Worm (Caenorhabditis elegans) whole organism, young adult: ENCODE data around the gene K08H10.10.

ENCODE experiments used
- B0019.2 ChIP-seq: fragments of 200-800 bp; sonication (Bioruptor generic); conservative IDR thresholded peaks from 2 replicates; pipeline ENCODE4 v1.3.6; 2022; ENCODE audit warnings: missing genetic modification reagents, missing genetic modification characterization, missing compliant biosample characterization
- D2030.7 ChIP-seq: fragments of 200-800 bp; sonication (Bioruptor generic); IDR thresholded peaks from 2 replicates; pipeline ENCODE4 v1.3.6; 2022; ENCODE audit warnings: missing genetic modification reagents, missing genetic modification characterization, missing compliant biosample characterization
- F23B12.7 ChIP-seq: sonication (generic microtip); optimal IDR thresholded peaks from 2 replicates; lab custom pipeline; 2017; ENCODE audit warnings: missing genetic modification characterization, mild to moderate bottlenecking, missing compliant biosample characterization, antibody characterized with exemption, moderate library complexity; ENCODE audit not compliant: insufficient read depth
- F33H1.4 ChIP-seq: fragments of 200-800 bp; sonication (Bioruptor generic); IDR thresholded peaks from 2 replicates; pipeline ENCODE4 v1.3.6; 2022; ENCODE audit warnings: missing genetic modification reagents, missing genetic modification characterization, missing compliant biosample characterization
- F49E8.2 ChIP-seq: sonication (generic microtip); optimal IDR thresholded peaks from 3 replicates; lab custom pipeline; 2017; ENCODE audit warnings: missing genetic modification characterization, mild to moderate bottlenecking, missing compliant biosample characterization, antibody characterized with exemption, moderate library complexity; ENCODE audit not compliant: insufficient read depth
- Y53G8AR.9 ChIP-seq: fragments of 200-800 bp; sonication (Bioruptor generic); conservative IDR thresholded peaks from 2 replicates; pipeline ENCODE4 v1.3.6; 2022; ENCODE audit warnings: missing genetic modification reagents, missing genetic modification characterization, missing compliant biosample characterization
- Y67H2A.10 ChIP-seq: fragments of 200-800 bp; sonication (Bioruptor generic); conservative IDR thresholded peaks from 2 replicates; pipeline ENCODE4 v1.3.6; 2022; ENCODE audit warnings: missing genetic modification reagents, missing genetic modification characterization, missing compliant biosample characterization
- Y95B8A.8 ChIP-seq: fragments of 200-800 bp; sonication (Bioruptor generic); IDR thresholded peaks from 2 replicates; pipeline ENCODE4 v1.3.6; 2022; ENCODE audit warnings: missing genetic modification reagents, missing genetic modification characterization, missing compliant biosample characterization
- ZK185.1 ChIP-seq: sonication (generic microtip); optimal IDR thresholded peaks from 2 replicates; lab custom pipeline; 2016; ENCODE audit warnings: mild to moderate bottlenecking, missing genetic modification characterization, missing compliant biosample characterization; ENCODE audit not compliant: poor library complexity, severe bottlenecking
- aptf-3 ChIP-seq: fragments of 200-800 bp; sonication (Bioruptor generic); IDR thresholded peaks from 2 replicates; pipeline ENCODE4 v1.3.6; 2022; ENCODE audit warnings: missing genetic modification characterization, missing compliant biosample characterization
- atf-7 ChIP-seq: sonication (generic microtip); optimal IDR thresholded peaks from 2 replicates; lab custom pipeline; 2017; ENCODE audit warnings: mild to moderate bottlenecking, missing genetic modification characterization, missing compliant biosample characterization
- athp-1 ChIP-seq: sonication (generic microtip); optimal IDR thresholded peaks from 2 replicates; lab custom pipeline; 2017; ENCODE audit warnings: mild to moderate bottlenecking, missing genetic modification characterization, missing compliant biosample characterization
- attf-6 ChIP-seq: fragments of 200-800 bp; sonication (Bioruptor generic); IDR thresholded peaks from 2 replicates; pipeline ENCODE4 v1.3.6; 2022; ENCODE audit warnings: missing genetic modification reagents, missing genetic modification characterization, missing compliant biosample characterization
- bed-1 ChIP-seq: fragments of 200-800 bp; sonication (Bioruptor generic); IDR thresholded peaks from 2 replicates; pipeline ENCODE4 v1.3.6; 2022; ENCODE audit warnings: missing genetic modification reagents, missing genetic modification characterization, missing compliant biosample characterization
- ceh-91 ChIP-seq: fragments of 200-800 bp; sonication (Bioruptor generic); IDR thresholded peaks from 2 replicates; pipeline ENCODE4 v1.3.6; 2022; ENCODE audit warnings: missing genetic modification reagents, missing genetic modification characterization, missing compliant biosample characterization
- dox-1 ChIP-seq: fragments of 200-800 bp; sonication (Bioruptor generic); IDR thresholded peaks from 2 replicates; pipeline ENCODE4 v1.3.6; 2022; ENCODE audit warnings: missing genetic modification reagents, missing genetic modification characterization, missing compliant biosample characterization
- dpl-1 ChIP-seq: fragments of 150-350 bp; optimal IDR thresholded peaks from 2 replicates; lab custom pipeline; 2014; ENCODE audit warnings: missing biosample characterization, missing genetic modification reagents, missing genetic modification characterization
- efl-1 ChIP-seq: fragments of 150-350 bp; optimal IDR thresholded peaks from 2 replicates; lab custom pipeline; 2014; ENCODE audit warnings: missing biosample characterization, missing genetic modification reagents, missing genetic modification characterization
- ekl-4 ChIP-seq: fragments of 200-800 bp; sonication (Bioruptor generic); IDR thresholded peaks from 2 replicates; pipeline ENCODE4 v1.3.6; 2022; ENCODE audit warnings: missing genetic modification reagents, missing genetic modification characterization, missing compliant biosample characterization
- ets-4 ChIP-seq: fragments of 200-800 bp; sonication (Bioruptor generic); optimal IDR thresholded peaks from 2 replicates; lab custom pipeline; 2018; ENCODE audit warnings: mild to moderate bottlenecking, missing genetic modification characterization, missing compliant biosample characterization
- him-1 ChIP-seq: sonication (generic microtip); optimal IDR thresholded peaks from 2 replicates; lab custom pipeline; 2016; ENCODE audit warnings: missing genotype, missing genetic modification reagents, missing genetic modification characterization, missing compliant biosample characterization
- hrde-1 ChIP-seq: sonication (generic microtip); optimal IDR thresholded peaks from 2 replicates; lab custom pipeline; 2016; ENCODE audit warnings: missing genetic modification characterization, mild to moderate bottlenecking, missing compliant biosample characterization, moderate library complexity, missing genotype, missing genetic modification reagents, borderline replicate concordance
- hsf-1 ChIP-seq: fragments of 200-800 bp; sonication (Bioruptor generic); IDR thresholded peaks from 2 replicates; pipeline ENCODE4 v1.3.6; 2022; ENCODE audit warnings: missing genetic modification reagents, missing genetic modification characterization, missing compliant biosample characterization
- let-526 ChIP-seq: fragments of 200-800 bp; sonication (Bioruptor generic); IDR thresholded peaks from 2 replicates; pipeline ENCODE4 v1.3.6; 2022; ENCODE audit warnings: missing genetic modification reagents, missing genetic modification characterization, missing compliant biosample characterization
- lin-26 ChIP-seq: fragments of 200-800 bp; sonication (Bioruptor generic); IDR thresholded peaks from 2 replicates; pipeline ENCODE4 v1.3.6; 2022; ENCODE audit warnings: missing genetic modification reagents, missing genetic modification characterization, missing compliant biosample characterization
- lin-54 ChIP-seq: fragments of 200-800 bp; sonication (Bioruptor generic); optimal IDR thresholded peaks from 2 replicates; lab custom pipeline; 2018; ENCODE audit warnings: mild to moderate bottlenecking, missing genetic modification characterization, missing compliant biosample characterization
- lir-1 ChIP-seq: fragments of 200-800 bp; sonication (Bioruptor generic); conservative IDR thresholded peaks from 2 replicates; pipeline ENCODE4 v1.3.6; 2022; ENCODE audit warnings: missing genetic modification reagents, missing genetic modification characterization, missing compliant biosample characterization
- lsl-1 ChIP-seq: fragments of 200-800 bp; sonication (Bioruptor generic); optimal IDR thresholded peaks from 2 replicates; lab custom pipeline; 2018; ENCODE audit warnings: mild to moderate bottlenecking, missing genetic modification characterization, moderate library complexity, missing compliant biosample characterization
- madf-3 ChIP-seq: fragments of 200-800 bp; sonication (Bioruptor generic); IDR thresholded peaks from 2 replicates; pipeline ENCODE4 v1.3.6; 2022; ENCODE audit warnings: missing genetic modification reagents, missing genetic modification characterization, missing compliant biosample characterization
- madf-6 ChIP-seq: fragments of 200-800 bp; sonication (Bioruptor generic); IDR thresholded peaks from 2 replicates; pipeline ENCODE4 v1.3.6; 2022; ENCODE audit warnings: missing genetic modification reagents, missing genetic modification characterization, missing compliant biosample characterization
- madf-8 ChIP-seq: fragments of 200-800 bp; sonication (Bioruptor generic); conservative IDR thresholded peaks from 2 replicates; pipeline ENCODE4 v1.3.6; 2022; ENCODE audit warnings: missing genetic modification reagents, missing genetic modification characterization, missing compliant biosample characterization
- nfya-2 ChIP-seq: fragments of 200-800 bp; sonication (Bioruptor generic); IDR thresholded peaks from 2 replicates; pipeline ENCODE4 v1.3.6; 2022; ENCODE audit warnings: missing genetic modification reagents, missing genetic modification characterization, missing compliant biosample characterization
- repo-1 ChIP-seq: sonication (generic microtip); optimal IDR thresholded peaks from 2 replicates; lab custom pipeline; 2017; ENCODE audit warnings: mild to moderate bottlenecking, missing genetic modification characterization, missing compliant biosample characterization
- snpc-1.3 ChIP-seq: sonication (generic microtip); optimal IDR thresholded peaks from 2 replicates; lab custom pipeline; 2017; ENCODE audit warnings: missing genetic modification characterization, mild to moderate bottlenecking, missing compliant biosample characterization, antibody characterized with exemption, moderate library complexity, missing genotype, missing genetic modification reagents; ENCODE audit not compliant: insufficient read depth
- snpc-3.4 ChIP-seq: sonication (generic microtip); optimal IDR thresholded peaks from 2 replicates; lab custom pipeline; 2017; ENCODE audit warnings: missing genetic modification characterization, mild to moderate bottlenecking, missing compliant biosample characterization, antibody characterized with exemption, moderate library complexity, missing genotype, missing genetic modification reagents
- snpc-4 ChIP-seq, 5 experiments: fragments of 150-350 bp in 1 of 5; sonication (generic microtip) in 4 of 5; optimal IDR thresholded peaks; 2 replicates each; lab custom pipeline; 2014 to 2018; ENCODE audit warnings: missing genetic modification characterization in 5 of 5, missing biosample characterization in 3 of 5, antibody characterized with exemption in 2 of 5, mild to moderate bottlenecking in 2 of 5, missing compliant biosample characterization in 2 of 5, missing genotype in 2 of 5, moderate library complexity in 2 of 5, missing genetic modification reagents in 1 of 5
- somi-1 ChIP-seq: fragments of 200-800 bp; sonication (Bioruptor generic); optimal IDR thresholded peaks from 2 replicates; lab custom pipeline; 2018; ENCODE audit warnings: mild to moderate bottlenecking, missing genetic modification characterization, missing compliant biosample characterization
- unc-130 ChIP-seq: sonication (generic microtip); optimal IDR thresholded peaks from 2 replicates; lab custom pipeline; 2016; ENCODE audit warnings: missing genetic modification reagents, missing genetic modification characterization, missing compliant biosample characterization
- zim-3 ChIP-seq: sonication (generic microtip); optimal IDR thresholded peaks from 2 replicates; lab custom pipeline; 2017; ENCODE audit warnings: mild to moderate bottlenecking, missing genetic modification characterization, moderate library complexity, missing compliant biosample characterization
- ztf-18 ChIP-seq: sonication (generic microtip); optimal IDR thresholded peaks from 2 replicates; lab custom pipeline; 2016; ENCODE audit warnings: missing genotype, mild to moderate bottlenecking, missing genetic modification characterization, missing compliant biosample characterization
- ztf-22 ChIP-seq: fragments of 200-800 bp; sonication (Bioruptor generic); optimal IDR thresholded peaks from 2 replicates; lab custom pipeline; 2018; ENCODE audit warnings: mild to moderate bottlenecking, missing genetic modification characterization, moderate library complexity, missing compliant biosample characterization
- ztf-26 ChIP-seq: sonication (generic microtip); optimal IDR thresholded peaks from 2 replicates; lab custom pipeline; 2017; ENCODE audit warnings: missing genetic modification characterization, missing compliant biosample characterization
- ztf-3 ChIP-seq: fragments of 200-800 bp; sonication (Bioruptor generic); optimal IDR thresholded peaks from 2 replicates; lab custom pipeline; 2018; ENCODE audit warnings: mild to moderate bottlenecking, missing genetic modification characterization, missing compliant biosample characterization
- ztf-6 ChIP-seq: fragments of 200-800 bp; sonication (Bioruptor generic); IDR thresholded peaks from 2 replicates; pipeline ENCODE4 v1.3.6; 2022; ENCODE audit warnings: missing genetic modification reagents, missing genetic modification characterization, missing compliant biosample characterization

The K08H10.10 gene

ce11 chrV:10018291-10018690, 17.4 kb downstream of the K08H10.10 start:
- peak; percentile 50; the same call in 1 of the 2 replicates for TF ChIP-seq ceh-91 (GFP tag; lab: Robert Waterston, UW)
- no peak for TF ChIP-seq ztf-18 (tag; lab: Kevin White, UChicago)
- TF ChIP-seq D2030.7, result peak; percentile 80
- TF ChIP-seq dpl-1 (GFP tag; lab: Kevin White, UChicago), result peak; percentile 64
- peak; percentile 96 for TF ChIP-seq unc-130
- TF ChIP-seq B0019.2, result 0 out of 2 replicates have a peak, but pooled peaks have one; percentile 31
- TF ChIP-seq dox-1 (GFP tag; lab: Robert Waterston, UW), result peak; percentile 33; the same call in 1 of the 2 replicates
- peak; percentile 88 for TF ChIP-seq snpc-3.4 (tag; lab: Kevin White, UChicago)
- TF ChIP-seq him-1 (tag; lab: Kevin White, UChicago), result peak; percentile 18
- peak; percentile 75 for TF ChIP-seq madf-6
- no peak for TF ChIP-seq repo-1 (tag; lab: Kevin White, UChicago)
- peak; percentile 81 for TF ChIP-seq lin-54 (GFP tag; lab: Kevin White, UChicago)
- peak; percentile 37 for TF ChIP-seq snpc-1.3 (tag; lab: Kevin White, UChicago)
- TF ChIP-seq ZK185.1 (tag; lab: Kevin White, UChicago), result no peak
- TF ChIP-seq F33H1.4 (GFP tag; lab: Robert Waterston, UW), result peak; percentile 26; the same call in 1 of the 2 replicates
- TF ChIP-seq ekl-4 (GFP tag; lab: Robert Waterston, UW), result no peak
- TF ChIP-seq madf-8 (GFP tag; lab: Robert Waterston, UW), result peak; percentile 46; the same call in 1 of the 2 replicates
- no peak for TF ChIP-seq ztf-22 (GFP tag; lab: Kevin White, UChicago)
- no peak for TF ChIP-seq Y67H2A.10 (GFP tag; lab: Robert Waterston, UW)
- TF ChIP-seq F23B12.7, result peak; percentile 38
- no peak for TF ChIP-seq ztf-26 (tag; lab: Kevin White, UChicago)
- TF ChIP-seq efl-1, result peak; percentile 63
- peak; percentile 60 for TF ChIP-seq lsl-1 (GFP tag; lab: Kevin White, UChicago)
- TF ChIP-seq zim-3 (tag; lab: Kevin White, UChicago), result no peak
- TF ChIP-seq madf-3 (GFP tag; lab: Robert Waterston, UW), result 0 out of 2 replicates have a peak, but pooled peaks have one; percentile 59
- no peak for TF ChIP-seq snpc-4 (GFP tag; optimal IDR thresholded peaks at IDR 0.05; lab: Kevin White, UChicago)
- TF ChIP-seq snpc-4 (tag; optimal IDR thresholded peaks at IDR 0.05; lab: Kevin White, UChicago), result peak in 2 of 4 experiments; percentile 36 to 42
- peak; percentile 71 for TF ChIP-seq F49E8.2 (tag; lab: Kevin White, UChicago)
- TF ChIP-seq hrde-1 (tag; lab: Kevin White, UChicago), result no peak
- no peak for TF ChIP-seq nfya-2 (GFP tag; lab: Robert Waterston, UW)

- TF ChIP-seq lir-1 (GFP tag; lab: Robert Waterston, UW), result no peak
- TF ChIP-seq atf-7 (tag; lab: Kevin White, UChicago), result no peak
- TF ChIP-seq ets-4 (GFP tag; lab: Kevin White, UChicago), result no peak
- TF ChIP-seq hsf-1 (GFP tag; lab: Robert Waterston, UW), result peak; percentile 9; the same call in 1 of the 2 replicates
- no peak for TF ChIP-seq him-1 (tag; lab: Kevin White, UChicago)
- TF ChIP-seq athp-1 (tag; lab: Kevin White, UChicago), result peak; percentile 59
- 0 out of 2 replicates have a peak, but pooled peaks have one; percentile 28 for TF ChIP-seq let-526 (GFP tag; lab: Robert Waterston, UW)
- TF ChIP-seq attf-6, result peak; percentile 23; the same call in 1 of the 2 replicates
- peak; percentile 43; the same call in 1 of the 2 replicates for TF ChIP-seq lin-26 (GFP tag; lab: Robert Waterston, UW)
- TF ChIP-seq dox-1 (GFP tag; lab: Robert Waterston, UW), result peak; percentile 56
- TF ChIP-seq bed-1 (GFP tag; lab: Robert Waterston, UW), result no peak
- TF ChIP-seq Y95B8A.8 (GFP tag; lab: Robert Waterston, UW), result peak; percentile 68
- peak; percentile 51; the same call in 1 of the 2 replicates for TF ChIP-seq Y53G8AR.9
- peak; percentile 10 for TF ChIP-seq lsl-1 (GFP tag; lab: Kevin White, UChicago)
- no peak for TF ChIP-seq dpl-1 (GFP tag; lab: Kevin White, UChicago)
- no peak for TF ChIP-seq ztf-3 (GFP tag; lab: Kevin White, UChicago)
- 0 out of 2 replicates have a peak, but pooled peaks have one; percentile 36 for TF ChIP-seq aptf-3 (GFP tag; lab: Robert Waterston, UW)
- no peak for TF ChIP-seq ztf-6 (GFP tag; lab: Robert Waterston, UW)
- no peak for TF ChIP-seq F33H1.4 (GFP tag; lab: Robert Waterston, UW)
- peak; percentile 22; the same call in 1 of the 2 replicates for TF ChIP-seq D2030.7
- peak; percentile 7 for TF ChIP-seq F49E8.2 (tag; lab: Kevin White, UChicago)
- TF ChIP-seq somi-1 (GFP tag; lab: Kevin White, UChicago), result no peak
These were observed 18.3 kb downstream of the K08H10.10 start for ce11 chrV:10019083-10019624.
